Worm (Caenorhabditis elegans) whole organism, L4 larva: ENCODE measurements around the gene gtf-2F1.

Experiments used
- F49E8.2 ChIP-seq: sonication (generic microtip); optimal IDR thresholded peaks from 2 replicates; lab custom pipeline; 2016; ENCODE audit warnings: missing compliant biosample characterization, mild to moderate bottlenecking, missing genetic modification characterization, borderline replicate concordance
- ZK337.2 ChIP-seq: fragments of 200-800 bp; sonication (Bioruptor generic); IDR thresholded peaks from 2 replicates; pipeline ENCODE4 v1.3.6; 2022; ENCODE audit warnings: missing genetic modification reagents, missing genetic modification characterization, missing compliant biosample characterization
- daf-19 ChIP-seq: fragments of 200-800 bp; sonication (Bioruptor generic); conservative IDR thresholded peaks from 2 replicates; pipeline ENCODE4 v1.3.6; 2022; ENCODE audit warnings: missing genetic modification characterization, missing compliant biosample characterization
- duxl-1 ChIP-seq: sonication (generic microtip); optimal IDR thresholded peaks from 2 replicates; lab custom pipeline; 2016; ENCODE audit warnings: mild to moderate bottlenecking, missing genetic modification characterization, moderate library complexity, missing compliant biosample characterization; ENCODE audit not compliant: poor library complexity
- lin-15B ChIP-seq: fragments of 150-350 bp; sonication (generic microtip); optimal IDR thresholded peaks from 3 replicates; lab custom pipeline; 2014; ENCODE audit warnings: missing biosample characterization, missing genetic modification characterization
- nhr-237 ChIP-seq: sonication (generic microtip); optimal IDR thresholded peaks from 2 replicates; lab custom pipeline; 2017; ENCODE audit warnings: missing biosample characterization, missing genetic modification characterization

ce11 chrII:4306921-4307630, 5.7 kb downstream of the gtf-2F1 start, which contains the start of gene Y52E8A.3:
- TF ChIP-seq ZK337.2 (GFP tag; lab: Robert Waterston, UW) (no peak), nhr-237 (tag; lab: Kevin White, UChicago) (no peak), lin-15B (no peak), duxl-1 (tag; lab: Kevin White, UChicago) (no peak), F49E8.2 (tag; lab: Kevin White, UChicago) (no peak), daf-19 (GFP tag; lab: Robert Waterston, UW) (no peak)
